Worm (Caenorhabditis elegans) whole organism, L2 larva: ENCODE data around the gene F56D2.3.

Source experiments
- C34F6.9 ChIP-seq: fragments of 150-350 bp; optimal IDR thresholded peaks from 2 replicates; lab custom pipeline; 2014; ENCODE audit warnings: missing biosample characterization, missing genetic modification characterization
- F13H6.1 ChIP-seq: sonication (generic microtip); optimal IDR thresholded peaks from 2 replicates; lab custom pipeline; 2016; ENCODE audit warnings: missing genetic modification characterization, missing compliant biosample characterization
- R02D3.7 ChIP-seq: fragments of 150-350 bp; optimal IDR thresholded peaks from 2 replicates; lab custom pipeline; 2014; ENCODE audit warnings: missing biosample characterization, missing genetic modification characterization
- Y55F3AM.14 ChIP-seq: fragments of 200-800 bp; sonication (Bioruptor generic); optimal IDR thresholded peaks from 2 replicates; lab custom pipeline; 2018; ENCODE audit warnings: mild to moderate bottlenecking, missing genetic modification characterization, missing compliant biosample characterization
- aly-2 ChIP-seq: fragments of 150-350 bp; optimal IDR thresholded peaks from 2 replicates; lab custom pipeline; 2014; ENCODE audit warnings: missing biosample characterization, missing genetic modification characterization
- ama-1 ChIP-seq: fragments of 150-350 bp; optimal IDR thresholded peaks from 2 replicates; lab custom pipeline; 2018; ENCODE audit warnings: inconsistent platforms
- blmp-1 ChIP-seq: sonication (generic microtip); optimal IDR thresholded peaks from 2 replicates; lab custom pipeline; 2017; ENCODE audit warnings: missing genetic modification characterization, mild to moderate bottlenecking, missing compliant biosample characterization, antibody characterized with exemption, moderate library complexity; ENCODE audit not compliant: insufficient read depth
- ceh-16 ChIP-seq: fragments of 150-350 bp; optimal IDR thresholded peaks from 2 replicates; lab custom pipeline; 2014; ENCODE audit warnings: missing biosample characterization, missing genetic modification characterization
- ceh-82 ChIP-seq: fragments of 150-350 bp; optimal IDR thresholded peaks from 2 replicates; lab custom pipeline; 2014; ENCODE audit warnings: missing biosample characterization, missing genetic modification characterization
- dmd-4 ChIP-seq: sonication (generic microtip); optimal IDR thresholded peaks from 2 replicates; lab custom pipeline; 2017; ENCODE audit warnings: missing biosample characterization, missing genetic modification characterization
- egl-27 ChIP-seq: sonication (generic microtip); optimal IDR thresholded peaks from 3 replicates; lab custom pipeline; 2017; ENCODE audit warnings: missing biosample characterization, missing genetic modification reagents, missing genetic modification characterization
- elt-3 ChIP-seq: sonication (generic microtip); optimal IDR thresholded peaks from 2 replicates; lab custom pipeline; 2017; ENCODE audit warnings: missing biosample characterization, missing genetic modification characterization
- gmeb-1 ChIP-seq: fragments of 150-350 bp; optimal IDR thresholded peaks from 2 replicates; lab custom pipeline; 2014; ENCODE audit warnings: missing biosample characterization, missing genetic modification characterization
- lin-11 ChIP-seq: fragments of 150-350 bp; sonication (generic microtip); optimal IDR thresholded peaks from 2 replicates; lab custom pipeline; 2014; ENCODE audit warnings: missing biosample characterization, missing genetic modification characterization, inconsistent platforms, mixed read lengths
- lsy-2 ChIP-seq, 2 experiments: fragments of 150-350 bp in 1 of 2; sonication (generic microtip) in 1 of 2; optimal IDR thresholded peaks; 2 replicates each; lab custom pipeline; 2014 to 2017; ENCODE audit warnings: missing biosample characterization in 2 of 2, missing genetic modification characterization in 2 of 2
- mbf-1 ChIP-seq: sonication (generic microtip); optimal IDR thresholded peaks from 2 replicates; lab custom pipeline; 2017; ENCODE audit warnings: missing biosample characterization, missing genetic modification characterization
- nhr-10 ChIP-seq: sonication (generic microtip); optimal IDR thresholded peaks from 2 replicates; lab custom pipeline; 2017; ENCODE audit warnings: missing biosample characterization, missing genetic modification characterization
- nhr-11 ChIP-seq: fragments of 150-350 bp; optimal IDR thresholded peaks from 2 replicates; lab custom pipeline; 2014; ENCODE audit warnings: missing biosample characterization, missing genetic modification characterization
- nhr-12 ChIP-seq: fragments of 150-350 bp; optimal IDR thresholded peaks from 2 replicates; lab custom pipeline; 2014; ENCODE audit warnings: missing biosample characterization, missing genetic modification characterization
- nhr-129 ChIP-seq: fragments of 150-350 bp; optimal IDR thresholded peaks from 2 replicates; lab custom pipeline; 2014; ENCODE audit warnings: missing biosample characterization, missing genetic modification characterization
- nhr-21 ChIP-seq: fragments of 150-350 bp; optimal IDR thresholded peaks from 2 replicates; lab custom pipeline; 2014; ENCODE audit warnings: missing biosample characterization, missing genetic modification characterization
- nhr-23 ChIP-seq: fragments of 150-350 bp; optimal IDR thresholded peaks from 2 replicates; lab custom pipeline; 2014; ENCODE audit warnings: missing biosample characterization, missing genetic modification reagents, missing genetic modification characterization
- nhr-237 ChIP-seq: fragments of 150-350 bp; optimal IDR thresholded peaks from 2 replicates; lab custom pipeline; 2014; ENCODE audit warnings: missing biosample characterization, missing genetic modification characterization
- nhr-6 ChIP-seq: fragments of 150-350 bp; optimal IDR thresholded peaks from 2 replicates; lab custom pipeline; 2014; ENCODE audit warnings: missing biosample characterization, missing genetic modification characterization
- nhr-77 ChIP-seq: fragments of 150-350 bp; optimal IDR thresholded peaks from 2 replicates; lab custom pipeline; 2014; ENCODE audit warnings: missing biosample characterization, missing genetic modification characterization
- peb-1 ChIP-seq: fragments of 150-350 bp; optimal IDR thresholded peaks from 2 replicates; lab custom pipeline; 2014; ENCODE audit warnings: missing biosample characterization, missing genetic modification characterization
- sma-3 ChIP-seq: sonication (generic microtip); optimal IDR thresholded peaks from 2 replicates; lab custom pipeline; 2016; ENCODE audit warnings: missing genetic modification reagents, missing genetic modification characterization, missing compliant biosample characterization
- sma-9 ChIP-seq, 2 experiments: fragments of 150-350 bp in 1 of 2; sonication (generic microtip) in 1 of 2; optimal IDR thresholded peaks; 2 replicates each; lab custom pipeline; 2014 to 2016; ENCODE audit warnings: missing genetic modification characterization in 2 of 2, mild to moderate bottlenecking in 1 of 2, missing biosample characterization in 1 of 2, missing compliant biosample characterization in 1 of 2, missing genetic modification reagents in 1 of 2, moderate library complexity in 1 of 2
- snpc-4 ChIP-seq: fragments of 150-350 bp; optimal IDR thresholded peaks from 2 replicates; lab custom pipeline; 2014; ENCODE audit warnings: missing biosample characterization, missing genetic modification characterization
- unc-55 ChIP-seq: fragments of 150-350 bp; sonication (generic microtip); optimal IDR thresholded peaks from 3 replicates; lab custom pipeline; 2014; ENCODE audit warnings: missing biosample characterization, missing genetic modification reagents, missing genetic modification characterization
- unc-62 ChIP-seq: fragments of 150-350 bp; optimal IDR thresholded peaks from 2 replicates; lab custom pipeline; 2014; ENCODE audit warnings: missing biosample characterization, missing genetic modification reagents, missing genetic modification characterization
- zag-1 ChIP-seq: fragments of 150-350 bp; optimal IDR thresholded peaks from 2 replicates; lab custom pipeline; 2014; ENCODE audit warnings: missing biosample characterization, missing genetic modification characterization

The F56D2.3 gene

DNA sequence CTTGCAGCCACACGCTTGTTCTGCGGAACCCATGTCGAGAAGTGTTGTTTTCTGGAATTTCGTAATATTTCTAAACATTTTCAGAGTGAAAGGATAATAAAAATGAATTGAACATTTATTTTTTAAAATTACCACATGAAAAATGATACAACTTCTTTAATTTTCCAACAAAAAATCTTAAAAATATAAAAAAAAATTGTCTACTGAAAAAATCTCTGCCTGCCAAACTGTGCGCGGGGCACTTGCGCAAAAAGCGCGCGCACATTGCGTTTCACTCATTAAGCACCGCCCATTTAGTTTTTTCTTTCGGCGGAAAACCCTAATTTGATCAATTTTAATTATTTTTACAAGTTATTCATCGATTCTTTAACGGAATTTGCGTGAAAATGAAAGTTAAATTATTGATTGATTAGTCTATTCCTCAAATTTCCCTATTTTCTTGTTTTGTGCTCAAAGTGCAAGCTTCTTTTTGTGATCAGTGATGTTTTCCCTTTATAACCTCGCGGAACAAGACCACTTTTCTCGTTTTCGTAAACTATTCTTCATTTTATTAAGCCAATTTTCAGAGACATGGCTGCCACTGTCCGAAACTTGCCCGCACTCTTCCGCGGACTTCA, 29.8 kb upstream of the F56D2.3 start, which contains the start of the genes nmad-1 and hach-1 (continued):
- TF ChIP-seq nhr-237 (tag; lab: Kevin White, UChicago) = no peak

DNA sequence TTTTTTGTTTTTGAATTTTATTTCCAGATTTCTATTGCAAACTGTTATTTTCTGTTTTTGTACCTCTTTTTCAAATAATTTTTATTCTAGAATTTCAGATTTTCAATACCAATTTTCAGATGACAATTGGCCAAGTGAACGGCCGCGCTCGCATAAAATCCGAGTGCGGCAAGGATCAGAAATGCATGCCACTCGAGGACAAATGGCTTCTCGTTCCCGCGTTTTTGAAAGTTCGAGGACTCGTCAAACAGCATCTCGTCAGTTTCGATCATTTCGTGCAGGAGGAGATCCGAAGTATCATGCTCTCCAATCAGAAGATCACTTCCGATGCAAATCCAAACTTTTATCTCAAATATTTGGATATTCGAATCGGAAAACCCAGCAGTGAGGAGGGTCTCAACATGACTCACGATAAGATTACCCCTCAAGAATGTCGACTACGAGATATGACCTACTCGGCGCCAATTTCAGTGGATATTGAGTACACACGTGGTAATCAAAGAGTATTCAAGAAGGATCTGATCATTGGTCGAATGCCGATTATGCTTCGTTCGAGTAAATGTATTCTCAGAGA, 27.4 kb upstream of the F56D2.3 start, which contains the start of gene rpc-2:
TSS of gene rpc-2 (plus strand) at position 120 of the 574 bp plus-strand sequence.
- no peak for TF ChIP-seq nhr-129 (tag; lab: Kevin White, UChicago)
- peak; percentile 31 for TF ChIP-seq ama-1 (lab: Kevin White, UChicago)
- TF ChIP-seq nhr-6 (tag; lab: Kevin White, UChicago) = no peak

DNA sequence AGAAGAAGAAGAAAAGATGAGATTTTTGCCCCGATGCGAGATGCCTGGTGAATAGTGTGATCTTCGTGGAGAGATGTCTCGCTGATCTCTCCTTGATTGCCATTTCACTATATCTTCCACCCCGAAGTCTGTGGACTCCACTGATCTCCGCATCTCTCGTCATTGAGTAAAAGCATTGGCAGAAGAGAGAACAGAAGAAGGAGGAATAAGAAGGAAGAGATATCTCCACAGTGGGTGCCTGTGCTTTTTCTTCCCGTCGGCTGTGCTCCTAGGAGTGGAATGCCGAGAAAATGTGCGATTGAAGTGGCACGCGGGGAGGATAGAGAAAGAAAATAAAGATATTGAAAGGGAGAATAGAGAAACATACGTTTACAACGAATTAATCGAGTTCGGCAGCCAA, 21.1 kb upstream of the F56D2.3 start:
- TF ChIP-seq unc-55 = no peak
- no peak for TF ChIP-seq unc-62
- no peak for TF ChIP-seq egl-27 (tag; lab: Kevin White, UChicago)
- peak in 1 of 2 experiments; percentile 23 for TF ChIP-seq lsy-2 (tag; optimal IDR thresholded peaks at IDR 0.05; lab: Kevin White, UChicago)
- no peak for TF ChIP-seq nhr-10
- TF ChIP-seq nhr-129 (tag; lab: Kevin White, UChicago) = peak; percentile 76
- no peak for TF ChIP-seq Y55F3AM.14 (GFP tag; lab: Kevin White, UChicago)
- TF ChIP-seq nhr-6 (tag; lab: Kevin White, UChicago) = no peak
- TF ChIP-seq ceh-82 (tag; lab: Kevin White, UChicago) = no peak
- peak; percentile 19 for TF ChIP-seq C34F6.9 (tag; lab: Kevin White, UChicago)
- TF ChIP-seq F13H6.1 = peak; percentile 70
- TF ChIP-seq nhr-21 (tag; lab: Kevin White, UChicago) = no peak
- no peak for TF ChIP-seq nhr-12 (tag; lab: Kevin White, UChicago)

DNA sequence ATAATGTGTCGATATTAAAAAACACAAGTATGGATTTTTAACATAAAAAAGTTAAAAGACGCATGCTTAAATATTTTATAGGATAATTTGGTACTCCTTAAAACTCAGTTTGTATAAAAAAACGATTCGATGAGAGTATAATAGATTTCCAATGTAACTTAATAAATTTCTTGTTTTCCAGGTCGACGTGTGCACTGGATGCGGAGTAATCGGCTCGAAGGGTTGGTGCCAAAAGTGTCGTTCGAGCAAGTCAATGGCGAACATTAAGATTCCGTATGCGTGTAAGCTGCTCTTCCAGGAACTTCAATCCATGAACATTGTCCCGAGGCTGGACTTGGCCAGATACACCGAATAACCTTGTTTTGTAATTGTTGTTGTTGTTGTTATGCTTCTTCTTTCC, 20.4 kb upstream of the F56D2.3 start:
- no peak for TF ChIP-seq dmd-4
- TF ChIP-seq sma-3 (GFP tag; lab: Kevin White, UChicago) = no peak
- no peak for TF ChIP-seq mbf-1 (tag; lab: Kevin White, UChicago)
- TF ChIP-seq nhr-12 (tag; lab: Kevin White, UChicago) = no peak
- no peak for TF ChIP-seq nhr-23 (tag; lab: Kevin White, UChicago)
- TF ChIP-seq lin-11 (tag; lab: Kevin White, UChicago) = no peak
- no peak for TF ChIP-seq ceh-16 (tag; lab: Kevin White, UChicago)
- no peak for TF ChIP-seq ceh-82 (tag; lab: Kevin White, UChicago)
- no peak for TF ChIP-seq nhr-77 (tag; lab: Kevin White, UChicago)
- no peak for TF ChIP-seq gmeb-1
- no peak for TF ChIP-seq ama-1 (lab: Kevin White, UChicago)
- no peak for TF ChIP-seq R02D3.7
- TF ChIP-seq aly-2 (tag; lab: Kevin White, UChicago) = no peak
- no peak for TF ChIP-seq zag-1 (tag; lab: Kevin White, UChicago)
- no peak for TF ChIP-seq peb-1
- no peak for TF ChIP-seq elt-3
- TF ChIP-seq snpc-4 (tag; lab: Kevin White, UChicago) = no peak
- TF ChIP-seq nhr-6 (tag; lab: Kevin White, UChicago) = no peak
- TF ChIP-seq F13H6.1 = no peak

DNA sequence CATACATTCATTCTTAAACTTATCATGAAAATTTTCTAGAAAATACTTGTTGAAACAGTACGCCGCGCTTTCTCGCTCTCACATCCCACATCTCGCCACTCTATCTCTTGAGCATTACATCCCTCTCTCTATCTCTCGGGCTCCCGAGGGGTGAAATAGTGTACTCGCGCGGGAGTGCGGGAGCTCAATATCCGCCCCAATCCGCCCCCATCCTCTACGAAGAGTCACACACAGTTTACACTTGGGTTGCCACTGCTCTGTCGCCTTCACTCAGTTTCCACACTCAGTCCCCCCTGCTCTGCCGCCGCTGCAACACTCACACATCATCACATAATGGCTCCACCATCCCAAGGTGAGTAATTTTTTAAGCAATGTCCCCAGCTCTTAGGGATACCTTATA, 19.9 kb upstream of the F56D2.3 start, which contains the start of gene mlc-3:
TSS of gene mlc-3 (plus strand) at position 227 of the 400 bp plus-strand sequence.
- TF ChIP-seq ama-1 (lab: Kevin White, UChicago) (peak; percentile 47), F13H6.1 (peak; percentile 49), blmp-1 (tag; lab: Kevin White, UChicago) (no peak), nhr-129 (tag; lab: Kevin White, UChicago) (peak; percentile 25), sma-9 (GFP tag; optimal IDR thresholded peaks at IDR 0.05; lab: Kevin White, UChicago) (peak; percentile 20), sma-9 (tag; optimal IDR thresholded peaks at IDR 0.05; lab: Kevin White, UChicago) (no peak), nhr-77 (tag; lab: Kevin White, UChicago) (no peak), nhr-10 (no peak), nhr-11 (tag; lab: Kevin White, UChicago) (no peak)
